Worm (Caenorhabditis elegans): ENCODE results near the gene tsp-21.

- no peak for TF ChIP-seq tbx-11 (GFP tag; IDR thresholded peaks at IDR 0.05)
- TF ChIP-seq tra-4 (tag; optimal IDR thresholded peaks at IDR 0.05), result no peak
- TF ChIP-seq hmg-4 (GFP tag; optimal IDR thresholded peaks at IDR 0.05), result no peak
- TF ChIP-seq sea-1 (GFP tag; conservative IDR thresholded peaks at IDR 0.05), result no peak
- no peak for TF ChIP-seq ama-1 (optimal IDR thresholded peaks at IDR 0.05)
- TF ChIP-seq tbx-37 (GFP tag; conservative IDR thresholded peaks at IDR 0.05), result no peak
- TF ChIP-seq aly-1 (tag; optimal IDR thresholded peaks at IDR 0.05), result no peak
- TF ChIP-seq ceh-13 (GFP tag; optimal IDR thresholded peaks at IDR 0.05), result no peak
- TF ChIP-seq scrt-1 (GFP tag; IDR thresholded peaks at IDR 0.05), result no peak
- no peak for TF ChIP-seq ceh-36 (tag; optimal IDR thresholded peaks at IDR 0.05)
- no peak for TF ChIP-seq pes-1 (GFP tag; IDR thresholded peaks at IDR 0.05)
- no peak for TF ChIP-seq flt-1 (GFP tag; IDR thresholded peaks at IDR 0.05)
- no peak for TF ChIP-seq ets-7 (tag; optimal IDR thresholded peaks at IDR 0.05)
Observed at ce11 chrX:9927993-9928392, 4.2 kb upstream of the tsp-21 start.

Data from whole organism, early embryonic.